Fruit fly (Drosophila melanogaster): Measurements from ENCODE around the gene NimB1.

DNA sequence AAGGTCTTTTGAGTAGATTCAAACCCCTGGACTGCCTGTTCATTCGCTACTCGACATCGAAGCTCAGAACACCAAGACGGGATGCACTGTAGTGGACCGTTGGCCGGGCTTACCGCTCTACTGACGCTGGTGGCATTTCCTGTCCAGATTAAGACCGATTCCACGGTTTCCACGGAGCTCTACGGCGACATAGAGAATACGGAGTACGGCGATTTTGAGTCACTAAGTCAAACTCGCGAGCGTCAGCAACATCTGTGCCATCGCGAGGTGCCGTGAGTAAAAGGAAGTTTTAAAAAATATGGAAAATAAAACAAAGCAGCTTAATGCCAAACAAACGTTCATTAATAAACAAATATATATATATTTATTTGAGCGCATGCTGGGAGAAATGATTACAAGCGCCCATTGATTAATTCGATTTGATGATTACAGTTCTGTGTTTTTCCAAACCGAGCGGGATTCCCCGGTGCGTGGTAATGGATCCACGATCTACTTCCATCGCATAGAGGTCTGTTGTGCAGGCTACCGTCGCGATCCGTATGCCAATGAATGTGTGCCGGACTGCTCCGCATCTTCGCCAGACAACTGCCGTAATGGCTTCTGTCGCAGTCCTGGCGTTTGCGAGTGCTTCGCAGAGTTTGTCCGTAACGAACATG lies at the start of gene NimB1:
- TF ChIP-seq psq (optimal IDR thresholded peaks at IDR 0.05) (no peak), ttk (optimal IDR thresholded peaks at IDR 0.05) (no peak), h (optimal IDR thresholded peaks at IDR 0.05) (no peak)

Data from Kc167 (cell line).